Worm (Caenorhabditis elegans): Measurements from ENCODE around the gene C47E12.3.

Gene C47E12.3

ce11 chrIV:10001748-10002147 lies at the start of gene C47E12.3:
Gene C47E12.3 (minus strand): TSS chrIV:10001848.
- TF ChIP-seq che-1 (tag; optimal IDR thresholded peaks at IDR 0.05) (no peak), pax-1 (tag; optimal IDR thresholded peaks at IDR 0.05) (no peak), ceh-9 (tag; optimal IDR thresholded peaks at IDR 0.05) (no peak), pat-9 (tag; optimal IDR thresholded peaks at IDR 0.05) (no peak), nhr-11 (tag; optimal IDR thresholded peaks at IDR 0.05) (no peak), pros-1 (tag; optimal IDR thresholded peaks at IDR 0.05) (no peak), ceh-48 (tag; optimal IDR thresholded peaks at IDR 0.05) (no peak), tbx-2 (tag; optimal IDR thresholded peaks at IDR 0.05) (no peak), ceh-2 (tag; optimal IDR thresholded peaks at IDR 0.05) (no peak), ceh-45 (GFP tag; IDR thresholded peaks at IDR 0.05) (no peak), sdc-2 (tag; optimal IDR thresholded peaks at IDR 0.05) (no peak), ceh-14 (tag; optimal IDR thresholded peaks at IDR 0.05) (no peak), tbx-7 (tag; optimal IDR thresholded peaks at IDR 0.05) (no peak), C38D4.7 (GFP tag; optimal IDR thresholded peaks at IDR 0.05) (no peak), odd-2 (tag; optimal IDR thresholded peaks at IDR 0.05) (no peak), dve-1 (tag; optimal IDR thresholded peaks at IDR 0.05) (no peak), hlh-6 (tag; optimal IDR thresholded peaks at IDR 0.05) (no peak), hlh-13 (GFP tag; optimal IDR thresholded peaks at IDR 0.05) (no peak)

- TF ChIP-seq ref-2 (tag; optimal IDR thresholded peaks at IDR 0.05) (no peak), ets-4 (tag; optimal IDR thresholded peaks at IDR 0.05) (no peak), K02D7.2 (tag; optimal IDR thresholded peaks at IDR 0.05) (no peak), sdc-2 (tag; optimal IDR thresholded peaks at IDR 0.05) (no peak), F13H6.1 (tag; optimal IDR thresholded peaks at IDR 0.05) (no peak), hlh-15 (tag; optimal IDR thresholded peaks at IDR 0.05) (no peak), ceh-31 (tag; optimal IDR thresholded peaks at IDR 0.05) (no peak), tbx-7 (tag; optimal IDR thresholded peaks at IDR 0.05) (no peak), ceh-14 (tag; optimal IDR thresholded peaks at IDR 0.05) (no peak), zip-5 (tag; optimal IDR thresholded peaks at IDR 0.05) (no peak), unc-86 (tag; optimal IDR thresholded peaks at IDR 0.05) (no peak), gmeb-2 (tag; optimal IDR thresholded peaks at IDR 0.05) (no peak), hlh-8 (tag; optimal IDR thresholded peaks at IDR 0.05) (no peak), dmd-4 (tag; optimal IDR thresholded peaks at IDR 0.05; ENCODE audit: borderline replicate concordance) (no peak), dve-1 (tag; optimal IDR thresholded peaks at IDR 0.05) (no peak), nhr-232 (tag; optimal IDR thresholded peaks at IDR 0.05) (no peak), T23F11.4 (GFP tag; optimal IDR thresholded peaks at IDR 0.05) (no peak)
Observed at ce11 chrIV:10051088-10051487, 49.4 kb upstream of the C47E12.3 start, which contains the start of gene T04B2.8. Gene T04B2.8 (minus strand): TSS chrIV:10051188.

- TF ChIP-seq hlh-6 (tag; optimal IDR thresholded peaks at IDR 0.05), result no peak
Observed at ce11 chrIV:10048268-10048667, 46.6 kb upstream of the C47E12.3 start.

- no peak for TF ChIP-seq unc-3 (GFP tag; conservative IDR thresholded peaks at IDR 0.05)
- TF ChIP-seq unc-3 (tag; optimal IDR thresholded peaks at IDR 0.05), result no peak
- TF ChIP-seq rnt-1 (tag; optimal IDR thresholded peaks at IDR 0.05), result no peak
Observed at ce11 chrIV:10047108-10047507, 45.5 kb upstream of the C47E12.3 start, which contains the start of gene T04B2.3. Gene T04B2.3 (plus strand): TSS chrIV:10047408.

- no peak for TF ChIP-seq ceh-14 (tag; optimal IDR thresholded peaks at IDR 0.05)
- no peak for TF ChIP-seq ceh-30 (tag; optimal IDR thresholded peaks at IDR 0.05)
- TF ChIP-seq ets-4 (tag; optimal IDR thresholded peaks at IDR 0.05), result no peak
- no peak for TF ChIP-seq pros-1 (tag; optimal IDR thresholded peaks at IDR 0.05)
- no peak for TF ChIP-seq pat-9 (tag; optimal IDR thresholded peaks at IDR 0.05)
- no peak for TF ChIP-seq hlh-13 (GFP tag; optimal IDR thresholded peaks at IDR 0.05)
- no peak for TF ChIP-seq unc-3 (GFP tag; conservative IDR thresholded peaks at IDR 0.05)
- TF ChIP-seq unc-3 (tag; optimal IDR thresholded peaks at IDR 0.05), result no peak
- TF ChIP-seq ceh-2 (tag; optimal IDR thresholded peaks at IDR 0.05), result no peak
- TF ChIP-seq madf-2 (tag; optimal IDR thresholded peaks at IDR 0.05), result no peak
- TF ChIP-seq fkh-10 (GFP tag; optimal IDR thresholded peaks at IDR 0.05), result no peak
- TF ChIP-seq ceh-45 (GFP tag; IDR thresholded peaks at IDR 0.05), result no peak
- TF ChIP-seq pax-1 (tag; optimal IDR thresholded peaks at IDR 0.05), result no peak
- TF ChIP-seq unc-42 (tag; optimal IDR thresholded peaks at IDR 0.05), result no peak
Observed at ce11 chrIV:10046005-10046404, 44.4 kb upstream of the C47E12.3 start.
